Worm (Caenorhabditis elegans) whole organism, L3 larva: ENCODE results near the gene cyn-1.

Source experiments
- R02D3.7 ChIP-seq: fragments of 150-350 bp; optimal IDR thresholded peaks from 2 replicates; lab custom pipeline; 2014; ENCODE audit warnings: missing biosample characterization, missing genetic modification characterization
- ZK546.5 ChIP-seq: sonication (generic microtip); optimal IDR thresholded peaks from 2 replicates; lab custom pipeline; 2017; ENCODE audit warnings: missing biosample characterization, missing genetic modification characterization
- aly-2 ChIP-seq: fragments of 150-350 bp; optimal IDR thresholded peaks from 2 replicates; lab custom pipeline; 2014; ENCODE audit warnings: missing biosample characterization, missing genetic modification characterization
- ama-1 ChIP-seq: fragments of 150-350 bp; optimal IDR thresholded peaks from 2 replicates; lab custom pipeline; 2018
- ceh-16 ChIP-seq: sonication (generic microtip); optimal IDR thresholded peaks from 2 replicates; lab custom pipeline; 2017; ENCODE audit warnings: missing biosample characterization, missing genetic modification characterization
- ceh-28 ChIP-seq: fragments of 150-350 bp; optimal IDR thresholded peaks from 2 replicates; lab custom pipeline; 2014; ENCODE audit warnings: missing biosample characterization, missing genetic modification reagents, missing genetic modification characterization
- ceh-82 ChIP-seq: fragments of 150-350 bp; optimal IDR thresholded peaks from 2 replicates; lab custom pipeline; 2014; ENCODE audit warnings: missing biosample characterization, missing genetic modification characterization
- ceh-9 ChIP-seq: sonication (generic microtip); optimal IDR thresholded peaks from 2 replicates; lab custom pipeline; 2018; ENCODE audit warnings: missing biosample characterization, missing genetic modification characterization
- egl-5 ChIP-seq: fragments of 150-350 bp; optimal IDR thresholded peaks from 2 replicates; lab custom pipeline; 2017; ENCODE audit warnings: missing biosample characterization, missing genetic modification reagents, missing genetic modification characterization, inconsistent platforms
- elt-1 ChIP-seq: fragments of 150-350 bp; optimal IDR thresholded peaks from 2 replicates; lab custom pipeline; 2014; ENCODE audit warnings: missing biosample characterization, missing genetic modification characterization
- elt-2 ChIP-seq: sonication (generic microtip); optimal IDR thresholded peaks from 2 replicates; lab custom pipeline; 2016; ENCODE audit warnings: missing genetic modification reagents, mild to moderate bottlenecking, missing genetic modification characterization, missing compliant biosample characterization
- elt-3 ChIP-seq, 3 experiments: fragments of 150-350 bp in 1 of 3; sonication (generic microtip) in 2 of 3; optimal IDR thresholded peaks; 2 replicates in 2 of 3; 4 replicates in 1 of 3; lab custom pipeline; 2014 to 2017; ENCODE audit warnings: missing biosample characterization in 3 of 3, missing genetic modification characterization in 3 of 3
- eor-1 ChIP-seq, 2 experiments: fragments of 150-350 bp; optimal IDR thresholded peaks; 2 replicates each; lab custom pipeline; 2014 to 2018; ENCODE audit warnings: missing biosample characterization in 2 of 2, missing genetic modification characterization in 2 of 2
- fkh-2 ChIP-seq: fragments of 150-350 bp; optimal IDR thresholded peaks from 2 replicates; lab custom pipeline; 2014; ENCODE audit warnings: missing biosample characterization, missing genetic modification reagents, missing genetic modification characterization
- hmg-11 ChIP-seq: sonication (generic microtip); optimal IDR thresholded peaks from 2 replicates; lab custom pipeline; 2016; ENCODE audit warnings: missing genetic modification characterization, missing compliant biosample characterization
- jun-1 ChIP-seq: fragments of 150-350 bp; optimal IDR thresholded peaks from 2 replicates; lab custom pipeline; 2014; ENCODE audit warnings: missing biosample characterization, missing genetic modification reagents, missing genetic modification characterization
- lin-15B ChIP-seq: fragments of 150-350 bp; optimal IDR thresholded peaks from 2 replicates; lab custom pipeline; 2014; ENCODE audit warnings: missing biosample characterization, missing genetic modification characterization
- lin-39 ChIP-seq: fragments of 150-350 bp; optimal IDR thresholded peaks from 2 replicates; lab custom pipeline; 2018; ENCODE audit warnings: missing biosample characterization, missing genetic modification reagents, missing genetic modification characterization
- lsy-12 ChIP-seq: sonication (generic microtip); optimal IDR thresholded peaks from 2 replicates; lab custom pipeline; 2016; ENCODE audit warnings: mild to moderate bottlenecking, missing genetic modification characterization, missing compliant biosample characterization
- mdl-1 ChIP-seq: fragments of 150-350 bp; optimal IDR thresholded peaks from 2 replicates; lab custom pipeline; 2014; ENCODE audit warnings: missing biosample characterization, missing genetic modification characterization
- mml-1 ChIP-seq: fragments of 150-350 bp; sonication (generic microtip); optimal IDR thresholded peaks from 3 replicates; lab custom pipeline; 2014; ENCODE audit warnings: missing biosample characterization, missing genetic modification characterization
- nfya-1 ChIP-seq: sonication (generic microtip); optimal IDR thresholded peaks from 2 replicates; lab custom pipeline; 2017; ENCODE audit warnings: missing genetic modification characterization, mild to moderate bottlenecking, missing compliant biosample characterization, antibody characterized with exemption, moderate library complexity; ENCODE audit not compliant: insufficient read depth
- nhr-11 ChIP-seq: fragments of 150-350 bp; optimal IDR thresholded peaks from 2 replicates; lab custom pipeline; 2014; ENCODE audit warnings: missing biosample characterization, missing genetic modification characterization
- nhr-12 ChIP-seq: fragments of 150-350 bp; optimal IDR thresholded peaks from 2 replicates; lab custom pipeline; 2014; ENCODE audit warnings: missing biosample characterization, missing genetic modification characterization
- nhr-237 ChIP-seq: fragments of 150-350 bp; optimal IDR thresholded peaks from 2 replicates; lab custom pipeline; 2014; ENCODE audit warnings: missing biosample characterization, missing genetic modification characterization
- nhr-28 ChIP-seq: fragments of 150-350 bp; optimal IDR thresholded peaks from 2 replicates; lab custom pipeline; 2014; ENCODE audit warnings: missing biosample characterization, missing genetic modification characterization
- nhr-43 ChIP-seq: sonication (generic microtip); optimal IDR thresholded peaks from 2 replicates; lab custom pipeline; 2016; ENCODE audit warnings: mild to moderate bottlenecking, missing genetic modification characterization, missing compliant biosample characterization; ENCODE audit not compliant: poor library complexity, severe bottlenecking
- nhr-67 ChIP-seq: fragments of 150-350 bp; optimal IDR thresholded peaks from 2 replicates; lab custom pipeline; 2014; ENCODE audit warnings: missing biosample characterization, missing genetic modification characterization
- nhr-76 ChIP-seq: fragments of 150-350 bp; sonication (generic microtip); optimal IDR thresholded peaks from 5 replicates; lab custom pipeline; 2014; ENCODE audit warnings: missing biosample characterization, missing genetic modification characterization
- nhr-77 ChIP-seq: fragments of 150-350 bp; optimal IDR thresholded peaks from 2 replicates; lab custom pipeline; 2014; ENCODE audit warnings: missing biosample characterization, missing genetic modification characterization
- pha-4 ChIP-seq: fragments of 150-350 bp; optimal IDR thresholded peaks from 2 replicates; lab custom pipeline; 2014; ENCODE audit warnings: missing biosample characterization, missing genetic modification reagents, missing genetic modification characterization
- sea-2 ChIP-seq: fragments of 150-350 bp; sonication (generic microtip); optimal IDR thresholded peaks from 4 replicates; lab custom pipeline; 2014; ENCODE audit warnings: missing biosample characterization, missing genetic modification reagents, missing genetic modification characterization
- snpc-4 ChIP-seq: fragments of 150-350 bp; optimal IDR thresholded peaks from 2 replicates; lab custom pipeline; 2014; ENCODE audit warnings: missing biosample characterization, missing genetic modification characterization
- tbx-2 ChIP-seq: sonication (generic microtip); optimal IDR thresholded peaks from 2 replicates; lab custom pipeline; 2016; ENCODE audit warnings: mild to moderate bottlenecking, missing genetic modification characterization, missing compliant biosample characterization
- unc-62 ChIP-seq: fragments of 150-350 bp; sonication (generic microtip); optimal IDR thresholded peaks from 4 replicates; lab custom pipeline; 2014; ENCODE audit warnings: missing biosample characterization, missing genetic modification reagents, missing genetic modification characterization
- zag-1 ChIP-seq: fragments of 150-350 bp; optimal IDR thresholded peaks from 2 replicates; lab custom pipeline; 2014; ENCODE audit warnings: missing biosample characterization, missing genetic modification characterization
- ztf-11 ChIP-seq: fragments of 150-350 bp; optimal IDR thresholded peaks from 2 replicates; lab custom pipeline; 2014; ENCODE audit warnings: missing biosample characterization, missing genetic modification characterization
- ztf-4 ChIP-seq: fragments of 150-350 bp; optimal IDR thresholded peaks from 2 replicates; lab custom pipeline; 2014; ENCODE audit warnings: missing biosample characterization, missing genetic modification characterization

Gene cyn-1

ce11 chrV:14368272-14369052, 12.6 kb downstream of the cyn-1 start (continued):
- TF ChIP-seq egl-5 = peak; percentile 56
- TF ChIP-seq mml-1 (tag; lab: Kevin White, UChicago) = no peak
- no peak for TF ChIP-seq fkh-2 (tag; lab: Kevin White, UChicago)
- TF ChIP-seq zag-1 (tag; lab: Kevin White, UChicago) = no peak
- no peak for TF ChIP-seq ceh-28
- no peak for TF ChIP-seq elt-1 (tag; lab: Kevin White, UChicago)
- TF ChIP-seq ceh-9 (tag; lab: Kevin White, UChicago) = no peak

ce11 chrV:14369412-14369811, 13.5 kb downstream of the cyn-1 start:
- TF ChIP-seq fkh-2 (tag; lab: Kevin White, UChicago) = no peak
- TF ChIP-seq lin-39 (tag; lab: Kevin White, UChicago) = peak; percentile 47
- TF ChIP-seq nhr-237 (tag; lab: Kevin White, UChicago) = no peak
- TF ChIP-seq elt-2 = no peak
- no peak for TF ChIP-seq lin-15B
- TF ChIP-seq R02D3.7 = no peak
- no peak for TF ChIP-seq egl-5
- peak; percentile 51 for TF ChIP-seq unc-62
- no peak for TF ChIP-seq nhr-11 (tag; lab: Kevin White, UChicago)
- TF ChIP-seq sea-2 (GFP tag; lab: Kevin White, UChicago) = no peak
- TF ChIP-seq ceh-9 (tag; lab: Kevin White, UChicago) = no peak
- TF ChIP-seq elt-1 (tag; lab: Kevin White, UChicago) = no peak
- no peak for TF ChIP-seq hmg-11
- no peak for TF ChIP-seq ceh-28
- no peak for TF ChIP-seq nhr-43 (tag; lab: Kevin White, UChicago)
- peak; percentile 43 for TF ChIP-seq nfya-1 (tag; lab: Kevin White, UChicago)
- TF ChIP-seq nhr-12 (tag; lab: Kevin White, UChicago) = no peak
- no peak for TF ChIP-seq pha-4 (tag; lab: Kevin White, UChicago)
- TF ChIP-seq ztf-4 (tag; lab: Kevin White, UChicago) = no peak
- no peak for TF ChIP-seq snpc-4 (tag; lab: Kevin White, UChicago)
- TF ChIP-seq ZK546.5 = no peak
- TF ChIP-seq ztf-11 (tag; lab: Kevin White, UChicago) = no peak
- TF ChIP-seq aly-2 = no peak
- no peak for TF ChIP-seq tbx-2
- TF ChIP-seq ama-1 = peak; percentile 53
- TF ChIP-seq lsy-12 = no peak
- TF ChIP-seq nhr-67 (tag; lab: Kevin White, UChicago) = no peak

ce11 chrV:14372774-14373173, 16.9 kb downstream of the cyn-1 start, which contains the start of gene unc-39:
TSS of gene unc-39 (plus strand) at chrV:14373074.
- TF ChIP-seq ceh-82 (tag; lab: Kevin White, UChicago) (no peak), egl-5 (no peak), mdl-1 (tag; lab: Kevin White, UChicago) (no peak), lin-39 (tag; lab: Kevin White, UChicago) (no peak), nhr-12 (tag; lab: Kevin White, UChicago) (no peak), nhr-77 (tag; lab: Kevin White, UChicago) (no peak), aly-2 (no peak), snpc-4 (tag; lab: Kevin White, UChicago) (no peak), ceh-16 (no peak), ztf-11 (tag; lab: Kevin White, UChicago) (no peak), elt-1 (tag; lab: Kevin White, UChicago) (no peak), tbx-2 (no peak), nhr-67 (tag; lab: Kevin White, UChicago) (no peak), ceh-9 (tag; lab: Kevin White, UChicago) (no peak), elt-2 (no peak), lsy-12 (no peak), mml-1 (tag; lab: Kevin White, UChicago) (no peak), nhr-11 (tag; lab: Kevin White, UChicago) (no peak), ZK546.5 (no peak)
- TF ChIP-seq, all 47 proteins: peak for 0

ce11 chrV:14378052-14378451, 22.2 kb downstream of the cyn-1 start:
- TF ChIP-seq R02D3.7 (no peak), nhr-76 (no peak), ceh-16 (no peak), nhr-77 (tag; lab: Kevin White, UChicago) (no peak), ama-1 (no peak), lsy-12 (no peak), ceh-82 (tag; lab: Kevin White, UChicago) (no peak), ceh-9 (tag; lab: Kevin White, UChicago) (no peak), eor-1 (tag; optimal IDR thresholded peaks at IDR 0.05; lab: Kevin White, UChicago) (no peak), nhr-43 (tag; lab: Kevin White, UChicago) (no peak), nhr-28 (tag; lab: Kevin White, UChicago) (no peak), elt-2 (no peak), elt-3 (tag; optimal IDR thresholded peaks at IDR 0.05; lab: Kevin White, UChicago) (no peak), jun-1 (no peak), ztf-11 (tag; lab: Kevin White, UChicago) (no peak)
